Worm (Caenorhabditis elegans) whole organism, L1 larva: ENCODE results near the gene ZK617.26.

Source experiments
- C04F5.9 ChIP-seq: sonication (generic microtip); optimal IDR thresholded peaks from 2 replicates; lab custom pipeline; 2016; ENCODE audit warnings: missing genetic modification characterization, missing compliant biosample characterization
- C16A3.4 ChIP-seq: fragments of 150-350 bp; optimal IDR thresholded peaks from 2 replicates; lab custom pipeline; 2014; ENCODE audit warnings: missing biosample characterization, missing genetic modification characterization
- C34B4.2 ChIP-seq: sonication (generic microtip); optimal IDR thresholded peaks from 2 replicates; lab custom pipeline; 2017; ENCODE audit warnings: mild to moderate bottlenecking, missing genetic modification characterization, missing compliant biosample characterization
- F16B12.6 ChIP-seq: fragments of 150-350 bp; optimal IDR thresholded peaks from 2 replicates; lab custom pipeline; 2014; ENCODE audit warnings: missing biosample characterization, missing genetic modification characterization
- Y116A8C.19 ChIP-seq: sonication (generic microtip); optimal IDR thresholded peaks from 2 replicates; lab custom pipeline; 2016; ENCODE audit warnings: missing compliant biosample characterization, missing genetic modification characterization, borderline replicate concordance
- alr-1 ChIP-seq: fragments of 200-800 bp; sonication (Bioruptor generic); optimal IDR thresholded peaks from 2 replicates; lab custom pipeline; 2018; ENCODE audit warnings: borderline replicate concordance, mild to moderate bottlenecking, missing genetic modification characterization, missing compliant biosample characterization
- aly-2 ChIP-seq: fragments of 150-350 bp; optimal IDR thresholded peaks from 2 replicates; lab custom pipeline; 2014; ENCODE audit warnings: missing biosample characterization, missing genetic modification characterization
- ama-1 ChIP-seq: fragments of 150-350 bp; optimal IDR thresholded peaks from 2 replicates; lab custom pipeline; 2014
- blmp-1 ChIP-seq: fragments of 150-350 bp; optimal IDR thresholded peaks from 2 replicates; lab custom pipeline; 2014; ENCODE audit warnings: missing biosample characterization, missing genetic modification characterization
- ceh-63 ChIP-seq: fragments of 200-800 bp; sonication (Bioruptor generic); optimal IDR thresholded peaks from 2 replicates; lab custom pipeline; 2018; ENCODE audit warnings: mild to moderate bottlenecking, missing genetic modification characterization, missing compliant biosample characterization
- ceh-82 ChIP-seq, 3 experiments: fragments of 150-350 bp in 1 of 3; sonication (generic microtip) in 2 of 3; optimal IDR thresholded peaks; 2 replicates each; lab custom pipeline; 2014 to 2017; ENCODE audit warnings: missing biosample characterization in 3 of 3, missing genetic modification characterization in 3 of 3
- ceh-90 ChIP-seq: sonication (generic microtip); optimal IDR thresholded peaks from 2 replicates; lab custom pipeline; 2016; ENCODE audit warnings: missing genetic modification characterization, missing compliant biosample characterization
- ces-1 ChIP-seq: fragments of 150-350 bp; optimal IDR thresholded peaks from 2 replicates; lab custom pipeline; 2014; ENCODE audit warnings: missing biosample characterization, missing genetic modification reagents, missing genetic modification characterization
- dpl-1 ChIP-seq, 3 experiments: fragments of 150-350 bp in 2 of 3; sonication (generic microtip) in 1 of 3; optimal IDR thresholded peaks; 2 replicates each; lab custom pipeline; 2014 to 2017; ENCODE audit warnings: missing biosample characterization in 3 of 3, missing genetic modification characterization in 3 of 3, missing genetic modification reagents in 3 of 3
- efl-1 ChIP-seq, 4 experiments: fragments of 150-350 bp; optimal IDR thresholded peaks in 3 of 4; peaks in 1 of 4; 1 replicate in 1 of 4; 2 replicates in 3 of 4; lab custom pipeline; 2014; ENCODE audit warnings: missing biosample characterization in 2 of 4, missing genetic modification characterization in 2 of 4, missing genetic modification reagents in 2 of 4
- efl-3 ChIP-seq: fragments of 200-800 bp; sonication (Bioruptor generic); optimal IDR thresholded peaks from 2 replicates; lab custom pipeline; 2018; ENCODE audit warnings: mild to moderate bottlenecking, missing genetic modification characterization, missing compliant biosample characterization
- elt-2 ChIP-seq: sonication (generic microtip); optimal IDR thresholded peaks from 2 replicates; lab custom pipeline; 2016; ENCODE audit warnings: missing genetic modification characterization, mild to moderate bottlenecking, inconsistent platforms, missing compliant biosample characterization, missing genetic modification reagents
- ets-5 ChIP-seq: fragments of 200-800 bp; sonication (Bioruptor generic); IDR thresholded peaks from 2 replicates; pipeline ENCODE4 v1.3.6; 2022; ENCODE audit warnings: missing genetic modification characterization, missing compliant biosample characterization
- fkh-10 ChIP-seq: sonication (generic microtip); optimal IDR thresholded peaks from 2 replicates; lab custom pipeline; 2017; ENCODE audit warnings: missing biosample characterization, missing genetic modification reagents, missing genetic modification characterization
- fkh-4 ChIP-seq: sonication (generic microtip); optimal IDR thresholded peaks from 2 replicates; lab custom pipeline; 2016; ENCODE audit warnings: missing compliant biosample characterization, missing genetic modification characterization, borderline replicate concordance
- fkh-8 ChIP-seq: sonication (generic microtip); optimal IDR thresholded peaks from 2 replicates; lab custom pipeline; 2016; ENCODE audit warnings: mild to moderate bottlenecking, missing genetic modification characterization, missing compliant biosample characterization
- fos-1 ChIP-seq: fragments of 150-350 bp; optimal IDR thresholded peaks from 2 replicates; lab custom pipeline; 2014; ENCODE audit warnings: missing biosample characterization, missing genetic modification characterization
- grh-1 ChIP-seq: fragments of 200-800 bp; sonication (Bioruptor generic); IDR thresholded peaks from 2 replicates; pipeline ENCODE4 v1.3.6; 2022; ENCODE audit warnings: missing genetic modification reagents, missing genetic modification characterization, missing compliant biosample characterization
- isw-1 ChIP-seq: fragments of 200-800 bp; sonication (Bioruptor generic); IDR thresholded peaks from 2 replicates; pipeline ENCODE4 v1.3.6; 2022; ENCODE audit warnings: missing genetic modification characterization, missing compliant biosample characterization
- lin-13 ChIP-seq: fragments of 150-350 bp; optimal IDR thresholded peaks from 2 replicates; lab custom pipeline; 2014; ENCODE audit warnings: missing biosample characterization, missing genetic modification reagents, missing genetic modification characterization
- lin-14 ChIP-seq: fragments of 200-800 bp; sonication (Bioruptor generic); optimal IDR thresholded peaks from 2 replicates; lab custom pipeline; 2018; ENCODE audit warnings: mild to moderate bottlenecking, missing genetic modification characterization, moderate library complexity, missing compliant biosample characterization
- lin-15B ChIP-seq: fragments of 150-350 bp; sonication (generic microtip); optimal IDR thresholded peaks from 3 replicates; lab custom pipeline; 2014; ENCODE audit warnings: missing biosample characterization, missing genetic modification characterization
- lin-35 ChIP-seq, 2 experiments: fragments of 150-350 bp; optimal IDR thresholded peaks; 2 replicates each; lab custom pipeline; 2014; ENCODE audit warnings: missing biosample characterization in 2 of 2, missing genetic modification characterization in 2 of 2, missing genetic modification reagents in 2 of 2
- lin-39 ChIP-seq: fragments of 150-350 bp; optimal IDR thresholded peaks from 2 replicates; lab custom pipeline; 2014; ENCODE audit warnings: missing biosample characterization, missing genetic modification reagents, missing genetic modification characterization
- lir-3 ChIP-seq: sonication (generic microtip); optimal IDR thresholded peaks from 2 replicates; lab custom pipeline; 2016; ENCODE audit warnings: mild to moderate bottlenecking, missing genetic modification characterization, moderate library complexity, missing compliant biosample characterization; ENCODE audit not compliant: poor library complexity
- lsy-2 ChIP-seq, 2 experiments: fragments of 150-350 bp; optimal IDR thresholded peaks; 2 replicates each; lab custom pipeline; 2014; ENCODE audit warnings: missing biosample characterization in 2 of 2, missing genetic modification characterization in 2 of 2
- mab-9 ChIP-seq: fragments of 200-800 bp; sonication (Bioruptor generic); IDR thresholded peaks from 2 replicates; pipeline ENCODE4 v1.3.6; 2022; ENCODE audit warnings: missing genetic modification reagents, missing genetic modification characterization, missing compliant biosample characterization
- mef-2 ChIP-seq: fragments of 150-350 bp; optimal IDR thresholded peaks from 2 replicates; lab custom pipeline; 2014; ENCODE audit warnings: missing biosample characterization, missing genetic modification characterization
- nhr-12 ChIP-seq: sonication (generic microtip); optimal IDR thresholded peaks from 2 replicates; lab custom pipeline; 2017; ENCODE audit warnings: missing biosample characterization, missing genetic modification characterization
- nhr-20 ChIP-seq: sonication (generic microtip); optimal IDR thresholded peaks from 2 replicates; lab custom pipeline; 2016; ENCODE audit warnings: mild to moderate bottlenecking, missing genetic modification characterization, missing compliant biosample characterization
- nhr-28 ChIP-seq: fragments of 150-350 bp; optimal IDR thresholded peaks from 2 replicates; lab custom pipeline; 2014; ENCODE audit warnings: missing biosample characterization, missing genetic modification characterization
- nhr-47 ChIP-seq: sonication (generic microtip); optimal IDR thresholded peaks from 2 replicates; lab custom pipeline; 2016; ENCODE audit warnings: mild to moderate bottlenecking, missing genetic modification characterization, moderate library complexity, missing compliant biosample characterization
- nhr-76 ChIP-seq: sonication (generic microtip); optimal IDR thresholded peaks from 2 replicates; lab custom pipeline; 2017; ENCODE audit warnings: missing biosample characterization, missing genetic modification characterization
- nhr-85 ChIP-seq: sonication (generic microtip); peaks from one replicate; lab custom pipeline; 2016; ENCODE audit warnings: missing genetic modification characterization, inconsistent platforms, missing compliant biosample characterization
- pag-3 ChIP-seq: sonication (generic microtip); optimal IDR thresholded peaks from 2 replicates; lab custom pipeline; 2017; ENCODE audit warnings: missing genetic modification characterization, mild to moderate bottlenecking, missing compliant biosample characterization, antibody characterized with exemption, borderline replicate concordance; ENCODE audit not compliant: insufficient read depth
- pqm-1 ChIP-seq: sonication (generic microtip); optimal IDR thresholded peaks from 3 replicates; lab custom pipeline; 2017; ENCODE audit warnings: missing biosample characterization, missing genetic modification characterization
- rnt-1 ChIP-seq: sonication (generic microtip); optimal IDR thresholded peaks from 2 replicates; lab custom pipeline; 2016; ENCODE audit warnings: mild to moderate bottlenecking, missing genetic modification characterization, moderate library complexity, missing compliant biosample characterization
- skn-1 ChIP-seq: fragments of 150-350 bp; optimal IDR thresholded peaks from 2 replicates; lab custom pipeline; 2014; ENCODE audit warnings: missing biosample characterization, missing genetic modification characterization
- snu-23 ChIP-seq: sonication (generic microtip); optimal IDR thresholded peaks from 2 replicates; lab custom pipeline; 2016; ENCODE audit warnings: missing genetic modification characterization, missing compliant biosample characterization
- sox-4 ChIP-seq: sonication (generic microtip); optimal IDR thresholded peaks from 2 replicates; lab custom pipeline; 2016; ENCODE audit warnings: missing genetic modification characterization, missing compliant biosample characterization
- sptf-1 ChIP-seq: fragments of 150-350 bp; optimal IDR thresholded peaks from 2 replicates; lab custom pipeline; 2014; ENCODE audit warnings: missing biosample characterization, missing genetic modification characterization
- sup-37 ChIP-seq: fragments of 200-800 bp; sonication (Bioruptor generic); optimal IDR thresholded peaks from 2 replicates; lab custom pipeline; 2018; ENCODE audit warnings: mild to moderate bottlenecking, missing genetic modification characterization, missing compliant biosample characterization
- unc-130 ChIP-seq: fragments of 150-350 bp; optimal IDR thresholded peaks from 2 replicates; lab custom pipeline; 2017; ENCODE audit warnings: missing biosample characterization, missing genetic modification characterization, inconsistent platforms
- unc-30 ChIP-seq: sonication (generic microtip); optimal IDR thresholded peaks from 2 replicates; lab custom pipeline; 2017; ENCODE audit warnings: missing biosample characterization, missing genetic modification characterization
- zip-4 ChIP-seq: fragments of 200-800 bp; sonication (Bioruptor generic); optimal IDR thresholded peaks from 2 replicates; lab custom pipeline; 2018; ENCODE audit warnings: mild to moderate bottlenecking, missing genetic modification characterization, moderate library complexity, missing compliant biosample characterization
- ztf-4 ChIP-seq: fragments of 150-350 bp; optimal IDR thresholded peaks from 2 replicates; lab custom pipeline; 2014; ENCODE audit warnings: missing biosample characterization, missing genetic modification characterization

Gene ZK617.26

DNA sequence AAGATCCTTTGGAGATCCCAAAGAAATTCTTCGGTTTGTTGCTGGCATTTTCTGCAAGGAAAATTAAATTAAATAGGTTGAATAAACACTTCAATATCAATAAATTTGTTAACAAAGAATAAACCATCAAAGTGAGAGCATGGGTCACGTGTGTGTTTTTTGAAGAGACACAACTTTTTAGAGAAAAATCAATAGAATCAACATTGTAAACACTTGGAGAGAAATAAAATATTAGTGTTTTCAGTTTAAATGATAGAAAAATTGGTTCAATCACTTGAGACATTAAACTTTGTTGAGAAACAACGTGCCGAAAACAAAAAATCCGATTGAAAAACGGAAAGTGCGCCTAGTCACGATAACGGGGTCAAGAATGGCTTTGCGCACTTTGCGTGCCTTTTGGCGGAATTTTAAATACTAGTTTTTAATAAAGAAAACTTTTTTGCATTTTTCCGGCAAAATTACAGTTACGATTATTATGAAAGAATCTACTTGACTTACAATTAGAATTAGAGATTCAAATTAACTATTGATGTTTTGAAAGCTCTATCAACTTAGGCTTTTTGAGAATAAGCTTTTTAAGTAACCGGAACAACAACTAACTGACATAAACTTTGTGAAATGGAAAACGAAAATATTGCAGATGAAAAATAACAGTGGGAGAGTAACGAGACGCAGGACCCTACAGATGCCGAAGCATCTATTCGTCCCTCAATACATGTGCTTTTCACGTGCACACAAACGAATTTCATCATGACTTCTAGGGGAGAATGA is 49.1 kb downstream of the ZK617.26 start, which contains the start of gene ZK829.7 (continued):
- TF ChIP-seq nhr-12, result no peak
- TF ChIP-seq aly-2 (tag; lab: Kevin White, UChicago), result no peak
- peak; percentile 65 to 75 (median 70) for TF ChIP-seq ceh-82 (tag; optimal IDR thresholded peaks at IDR 0.05; lab: Kevin White, UChicago)
- TF ChIP-seq lin-35 (GFP tag; optimal IDR thresholded peaks at IDR 0.05; lab: Kevin White, UChicago), result peak; percentile 92 to 96
- TF ChIP-seq lsy-2 (tag; optimal IDR thresholded peaks at IDR 0.05; lab: Kevin White, UChicago), result peak; percentile 80
- TF ChIP-seq ces-1 (GFP tag; lab: Kevin White, UChicago), result no peak
- no peak for TF ChIP-seq nhr-28 (tag; lab: Kevin White, UChicago)
- TF ChIP-seq fkh-8, result peak; percentile 67
- peak; percentile 18 for TF ChIP-seq ceh-90
- TF ChIP-seq lin-15B (tag; lab: Kevin White, UChicago), result peak; percentile 36
- TF ChIP-seq blmp-1 (tag; lab: Kevin White, UChicago), result peak; percentile 70
- TF ChIP-seq fos-1 (tag; lab: Kevin White, UChicago), result peak; percentile 67
- no peak for TF ChIP-seq sptf-1
- no peak for TF ChIP-seq ets-5 (GFP tag; lab: Robert Waterston, UW)
- no peak for TF ChIP-seq pqm-1 (tag; lab: Kevin White, UChicago)
- TF ChIP-seq Y116A8C.19 (tag; lab: Kevin White, UChicago), result no peak
- TF ChIP-seq mab-9, result 0 out of 2 replicates have a peak, but pooled peaks have one; percentile 32
- TF ChIP-seq lin-39, result peak; percentile 66
- peak; percentile 90 to 97 for TF ChIP-seq efl-1 (optimal IDR thresholded peaks at IDR 0.05; lab: Kevin White, UChicago)
- TF ChIP-seq efl-1 (GFP tag; optimal IDR thresholded peaks at IDR 0.05 in 1 of 2; lab: Kevin White, UChicago), result peak; percentile 92 to 100
- TF ChIP-seq C16A3.4 (tag; lab: Kevin White, UChicago), result peak; percentile 86
- peak; percentile 12 for TF ChIP-seq F16B12.6
- TF ChIP-seq unc-30 (tag; lab: Kevin White, UChicago), result no peak
- TF ChIP-seq grh-1 (GFP tag; lab: Robert Waterston, UW), result peak; percentile 83
- TF ChIP-seq mef-2 (tag; lab: Kevin White, UChicago), result no peak
- peak; percentile 93 to 96 (median 94) for TF ChIP-seq dpl-1 (GFP tag; optimal IDR thresholded peaks at IDR 0.05; lab: Kevin White, UChicago)
- TF ChIP-seq ceh-63, result no peak
- peak; percentile 81 for TF ChIP-seq lin-14 (GFP tag; lab: Kevin White, UChicago)
- TF ChIP-seq fkh-10 (GFP tag; lab: Kevin White, UChicago), result peak; percentile 43
- TF ChIP-seq lin-13, result peak; percentile 62
- peak; percentile 45 for TF ChIP-seq zip-4 (GFP tag; lab: Kevin White, UChicago)
- no peak for TF ChIP-seq C34B4.2 (tag; lab: Kevin White, UChicago)
- peak; percentile 80 for TF ChIP-seq rnt-1 (tag; lab: Kevin White, UChicago)
- TF ChIP-seq sup-37, result peak; percentile 33
- TF ChIP-seq lir-3 (tag; lab: Kevin White, UChicago), result peak; percentile 24
- TF ChIP-seq efl-3 (GFP tag; lab: Kevin White, UChicago), result no peak
- peak; percentile 76 for TF ChIP-seq elt-2 (tag; lab: Kevin White, UChicago)
- peak; percentile 56 for TF ChIP-seq C04F5.9 (tag; lab: Kevin White, UChicago)
- TF ChIP-seq unc-130 (tag; lab: Kevin White, UChicago), result peak; percentile 68
- TF ChIP-seq snu-23 (GFP tag; lab: Kevin White, UChicago), result peak; percentile 80
- peak; percentile 59 for TF ChIP-seq sox-4 (tag; lab: Kevin White, UChicago)
- no peak for TF ChIP-seq pag-3
- peak; percentile 82 for TF ChIP-seq nhr-20 (tag; lab: Kevin White, UChicago)
- peak; percentile 29 for TF ChIP-seq fkh-4 (tag; lab: Kevin White, UChicago)
- TF ChIP-seq alr-1 (tag; lab: Kevin White, UChicago), result no peak
- peak; percentile 17 for TF ChIP-seq skn-1
- TF ChIP-seq ztf-4 (tag; lab: Kevin White, UChicago), result peak; percentile 59
- TF ChIP-seq nhr-76, result no peak
- peak; percentile 90 for TF ChIP-seq nhr-47 (tag; lab: Kevin White, UChicago)
- TF ChIP-seq ama-1 (lab: Kevin White, UChicago), result no peak
- TF ChIP-seq nhr-85 (tag; lab: Kevin White, UChicago), result peak; percentile 95
- peak; percentile 79 for TF ChIP-seq isw-1 (GFP tag; lab: Robert Waterston, UW)
